Fruit fly (Drosophila melanogaster): ENCODE measurements around the gene capt.
A peak's percentile ranks its signal among the peaks of the same experiment; 100 is the strongest.

The capt gene

DNA sequence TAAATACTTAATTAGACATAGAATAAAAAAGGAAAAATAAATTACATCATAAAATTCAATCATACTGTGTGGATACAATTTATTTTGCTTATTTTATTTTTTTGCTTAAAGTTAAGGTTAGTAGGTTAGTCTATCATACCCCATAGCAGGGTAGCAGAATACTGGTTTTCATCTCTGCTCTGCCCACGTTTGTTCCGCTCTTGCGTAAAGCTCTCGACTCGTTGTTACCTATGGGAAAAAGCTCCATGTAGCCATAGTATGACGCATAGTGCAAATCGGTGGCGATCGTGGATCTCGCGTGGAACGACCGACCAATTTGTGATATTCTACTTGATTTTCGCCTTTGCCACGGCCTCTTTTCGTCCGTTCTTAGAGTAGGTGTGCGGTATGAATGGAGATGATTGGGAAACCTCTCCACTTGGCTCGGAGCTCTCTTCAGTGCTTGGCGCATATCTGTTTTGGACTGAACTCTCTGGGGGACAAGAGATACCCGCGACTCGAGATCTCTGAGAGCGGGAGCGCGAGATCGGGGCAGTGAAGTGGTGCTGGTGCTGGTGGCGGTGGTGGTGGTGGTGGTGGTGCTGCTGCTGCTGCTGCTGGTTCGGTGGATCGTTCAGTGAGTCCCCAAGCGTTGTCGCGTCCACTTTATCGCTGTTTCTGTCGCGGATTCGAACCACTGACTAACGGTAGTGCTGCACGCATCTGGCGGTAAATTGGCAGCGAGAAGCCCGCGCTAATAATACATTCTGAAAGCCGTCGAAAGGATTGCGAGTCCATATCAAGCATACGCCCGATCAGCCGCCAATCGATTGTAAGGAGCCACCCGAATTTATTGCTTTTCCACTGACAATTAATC is 27.8 kb upstream of the capt start, which contains the start of gene CG5001 (continued):
- peak; percentile 15 for TF ChIP-seq Sry-δ (GFP tag; optimal IDR thresholded peaks at IDR 0.05)
- TF ChIP-seq btn (GFP tag; optimal IDR thresholded peaks at IDR 0.05) = peak; percentile 25
- TF ChIP-seq Trl (optimal IDR thresholded peaks at IDR 0.05) = peak; percentile 76 to 95
- TF ChIP-seq Trl (GFP tag; optimal IDR thresholded peaks at IDR 0.05) = peak; percentile 62
- 0 out of 3 replicates have a peak, but pooled peaks have one; percentile 37 for TF ChIP-seq CG7357 (GFP tag; IDR thresholded peaks at IDR 0.05)
- peak; percentile 94 for TF ChIP-seq lab (GFP tag; optimal IDR thresholded peaks at IDR 0.05)
- peak; percentile 42; the same call in 1 of the 3 replicates for TF ChIP-seq CG2199 (GFP tag; IDR thresholded peaks at IDR 0.05)
- TF ChIP-seq bab2 (GFP tag; optimal IDR thresholded peaks at IDR 0.05) = peak; percentile 71
- peak; percentile 65 for TF ChIP-seq slou (GFP tag; optimal IDR thresholded peaks at IDR 0.05)
- TF ChIP-seq CG2889 (GFP tag; IDR thresholded peaks at IDR 0.05) = peak; percentile 28; the same call in 1 of the 3 replicates
- TF ChIP-seq CG31224 (GFP tag; IDR thresholded peaks at IDR 0.05) = peak; percentile 80
- no peak for TF ChIP-seq nerfin-2 (GFP tag; IDR thresholded peaks at IDR 0.05; ENCODE audit: partially characterized antibody)
- TF ChIP-seq CG17186 (GFP tag; optimal IDR thresholded peaks at IDR 0.05) = no peak
- peak; percentile 91 for TF ChIP-seq CG17829 (tag; optimal IDR thresholded peaks at IDR 0.05)
- TF ChIP-seq Sry-β (GFP tag; optimal IDR thresholded peaks at IDR 0.05) = no peak
- TF ChIP-seq usp (GFP tag; optimal IDR thresholded peaks at IDR 0.05) = no peak
- peak; percentile 79 for TF ChIP-seq NfI (GFP tag; optimal IDR thresholded peaks at IDR 0.05)
- TF ChIP-seq pita (GFP tag; optimal IDR thresholded peaks at IDR 0.05) = no peak
- no peak for TF ChIP-seq mld (GFP tag; IDR thresholded peaks at IDR 0.05; ENCODE audit: partially characterized antibody)
- peak; percentile 87 for TF ChIP-seq nmo (GFP tag; optimal IDR thresholded peaks at IDR 0.05)
- no peak for TF ChIP-seq dmrt99B (tag; optimal IDR thresholded peaks at IDR 0.05)
- TF ChIP-seq Dip2 (GFP tag; IDR thresholded peaks at IDR 0.05) = no peak
- peak; percentile 81 for TF ChIP-seq so (GFP tag; IDR thresholded peaks at IDR 0.05)
- TF ChIP-seq Mad (GFP tag; optimal IDR thresholded peaks at IDR 0.05) = peak; percentile 46
- peak; percentile 88 for TF ChIP-seq CG11247 (GFP tag; IDR thresholded peaks at IDR 0.05)
- peak; percentile 34 for TF ChIP-seq Ets97D (GFP tag; optimal IDR thresholded peaks at IDR 0.05)
- TF ChIP-seq danr (GFP tag; IDR thresholded peaks at IDR 0.05) = peak; percentile 63; the same call in 1 of the 2 replicates
- no peak for TF ChIP-seq CG30020 (tag; optimal IDR thresholded peaks at IDR 0.05)
- TF ChIP-seq D (optimal IDR thresholded peaks at IDR 0.05) = no peak
- TF ChIP-seq D (GFP tag; optimal IDR thresholded peaks at IDR 0.05) = no peak
- TF ChIP-seq pb (GFP tag; optimal IDR thresholded peaks at IDR 0.05) = no peak
- TF ChIP-seq CG15601 (tag; optimal IDR thresholded peaks at IDR 0.05) = peak; percentile 76
- peak; percentile 56 for TF ChIP-seq Side (GFP tag; optimal IDR thresholded peaks at IDR 0.05)
- TF ChIP-seq Hmr (GFP tag; optimal IDR thresholded peaks at IDR 0.05) = peak; percentile 78
- peak; percentile 54 for TF ChIP-seq CG32767 (GFP tag; IDR thresholded peaks at IDR 0.05)
- peak; percentile 27 for TF ChIP-seq CG12236 (GFP tag; optimal IDR thresholded peaks at IDR 0.05)
- TF ChIP-seq Ptx1 (GFP tag; IDR thresholded peaks at IDR 0.05) = peak; percentile 91
- peak; percentile 67 for TF ChIP-seq chn (GFP tag; optimal IDR thresholded peaks at IDR 0.05)
- TF ChIP-seq CG17328 (GFP tag; IDR thresholded peaks at IDR 0.05) = peak; percentile 86
- peak; percentile 59 for TF ChIP-seq psq (GFP tag; optimal IDR thresholded peaks at IDR 0.05)
- peak; percentile 94 for TF ChIP-seq Awh (GFP tag; IDR thresholded peaks at IDR 0.05)
- no peak for TF ChIP-seq tna (GFP tag; IDR thresholded peaks at IDR 0.05; ENCODE audit: partially characterized antibody)
- peak; percentile 83 for TF ChIP-seq H15 (GFP tag; IDR thresholded peaks at IDR 0.05)
- peak; percentile 60 for TF ChIP-seq CG33213 (GFP tag; optimal IDR thresholded peaks at IDR 0.05)
- no peak for TF ChIP-seq aop (GFP tag; IDR thresholded peaks at IDR 0.05)
- peak; percentile 92 for TF ChIP-seq zfh1 (GFP tag; IDR thresholded peaks at IDR 0.05)
- no peak for TF ChIP-seq tup (GFP tag; optimal IDR thresholded peaks at IDR 0.05)
- peak; percentile 79 for TF ChIP-seq Hsf (GFP tag; optimal IDR thresholded peaks at IDR 0.05)
- no peak for TF ChIP-seq Opbp (GFP tag; IDR thresholded peaks at IDR 0.05; ENCODE audit: partially characterized antibody)
- TF ChIP-seq HLH3B (GFP tag; IDR thresholded peaks at IDR 0.05) = peak; percentile 89
